Worm (Caenorhabditis elegans): Measurements from ENCODE around the gene Y45G5AM.3.

- TF ChIP-seq snpc-4 (tag; optimal IDR thresholded peaks at IDR 0.05) (no peak), R02D3.7 (tag; optimal IDR thresholded peaks at IDR 0.05) (no peak), egl-5 (tag; optimal IDR thresholded peaks at IDR 0.05) (no peak), unc-39 (tag; optimal IDR thresholded peaks at IDR 0.05) (no peak), ztf-4 (tag; optimal IDR thresholded peaks at IDR 0.05) (no peak), jun-1 (tag; optimal IDR thresholded peaks at IDR 0.05) (no peak), pqm-1 (tag; optimal IDR thresholded peaks at IDR 0.05) (no peak), unc-62 (GFP tag; optimal IDR thresholded peaks at IDR 0.05) (no peak), ama-1 (optimal IDR thresholded peaks at IDR 0.05) (no peak), elt-3 (tag; optimal IDR thresholded peaks at IDR 0.05) (no peak), tbx-2 (tag; optimal IDR thresholded peaks at IDR 0.05) (no peak), mdl-1 (tag; optimal IDR thresholded peaks at IDR 0.05) (no peak)
These were observed 36.9 kb upstream of the Y45G5AM.3 start, which contains the start of gene T05B4.13 for ce11 chrV:4127435-4127834.

All from whole organism, L3 larva.